Worm (Caenorhabditis elegans) whole organism, L1 larva: ENCODE results near the gene mtch-1.

Experiments
- C04F5.9 ChIP-seq: sonication (generic microtip); optimal IDR thresholded peaks from 2 replicates; lab custom pipeline; 2016; ENCODE audit warnings: missing genetic modification characterization, missing compliant biosample characterization
- C16A3.4 ChIP-seq: fragments of 150-350 bp; optimal IDR thresholded peaks from 2 replicates; lab custom pipeline; 2014; ENCODE audit warnings: missing biosample characterization, missing genetic modification characterization
- C34B4.2 ChIP-seq: sonication (generic microtip); optimal IDR thresholded peaks from 2 replicates; lab custom pipeline; 2017; ENCODE audit warnings: mild to moderate bottlenecking, missing genetic modification characterization, missing compliant biosample characterization
- Y116A8C.19 ChIP-seq: sonication (generic microtip); optimal IDR thresholded peaks from 2 replicates; lab custom pipeline; 2016; ENCODE audit warnings: missing compliant biosample characterization, missing genetic modification characterization, borderline replicate concordance
- aha-1 ChIP-seq: fragments of 150-350 bp; optimal IDR thresholded peaks from 2 replicates; lab custom pipeline; 2014; ENCODE audit warnings: missing biosample characterization, missing genetic modification characterization
- blmp-1 ChIP-seq: fragments of 150-350 bp; optimal IDR thresholded peaks from 2 replicates; lab custom pipeline; 2014; ENCODE audit warnings: missing biosample characterization, missing genetic modification characterization
- ceh-90 ChIP-seq: sonication (generic microtip); optimal IDR thresholded peaks from 2 replicates; lab custom pipeline; 2016; ENCODE audit warnings: missing genetic modification characterization, missing compliant biosample characterization
- ces-1 ChIP-seq: fragments of 150-350 bp; optimal IDR thresholded peaks from 2 replicates; lab custom pipeline; 2014; ENCODE audit warnings: missing biosample characterization, missing genetic modification reagents, missing genetic modification characterization
- dsc-1 ChIP-seq: sonication (generic microtip); optimal IDR thresholded peaks from 2 replicates; lab custom pipeline; 2016; ENCODE audit warnings: mild to moderate bottlenecking, missing genetic modification characterization, missing compliant biosample characterization
- efl-1 ChIP-seq, 4 experiments: fragments of 150-350 bp; optimal IDR thresholded peaks in 3 of 4; peaks in 1 of 4; 1 replicate in 1 of 4; 2 replicates in 3 of 4; lab custom pipeline; 2014; ENCODE audit warnings: missing biosample characterization in 2 of 4, missing genetic modification characterization in 2 of 4, missing genetic modification reagents in 2 of 4
- efl-3 ChIP-seq: fragments of 200-800 bp; sonication (Bioruptor generic); optimal IDR thresholded peaks from 2 replicates; lab custom pipeline; 2018; ENCODE audit warnings: mild to moderate bottlenecking, missing genetic modification characterization, missing compliant biosample characterization
- egl-13 ChIP-seq: sonication (generic microtip); optimal IDR thresholded peaks from 2 replicates; lab custom pipeline; 2016; ENCODE audit warnings: missing genotype, missing genetic modification reagents, missing genetic modification characterization, missing compliant biosample characterization
- elt-3 ChIP-seq, 6 experiments: fragments of 150-350 bp in 1 of 6; sonication (generic microtip); optimal IDR thresholded peaks; 2 replicates each; lab custom pipeline; 2017 to 2018; ENCODE audit warnings: missing biosample characterization in 6 of 6, missing genetic modification characterization in 6 of 6, inconsistent platforms in 1 of 6
- fkh-4 ChIP-seq: sonication (generic microtip); optimal IDR thresholded peaks from 2 replicates; lab custom pipeline; 2016; ENCODE audit warnings: missing compliant biosample characterization, missing genetic modification characterization, borderline replicate concordance
- fkh-8 ChIP-seq: sonication (generic microtip); optimal IDR thresholded peaks from 2 replicates; lab custom pipeline; 2016; ENCODE audit warnings: mild to moderate bottlenecking, missing genetic modification characterization, missing compliant biosample characterization
- hlh-4 ChIP-seq: sonication (generic microtip); optimal IDR thresholded peaks from 2 replicates; lab custom pipeline; 2016; ENCODE audit warnings: mild to moderate bottlenecking, missing genetic modification characterization, missing compliant biosample characterization
- hpl-2 ChIP-seq: fragments of 150-350 bp; optimal IDR thresholded peaks from 2 replicates; lab custom pipeline; 2014; ENCODE audit warnings: missing biosample characterization, missing genetic modification reagents, missing genetic modification characterization
- irx-1 ChIP-seq: sonication (generic microtip); optimal IDR thresholded peaks from 2 replicates; lab custom pipeline; 2016; ENCODE audit warnings: missing genetic modification characterization, missing compliant biosample characterization
- jun-1 ChIP-seq: fragments of 150-350 bp; optimal IDR thresholded peaks from 2 replicates; lab custom pipeline; 2014; ENCODE audit warnings: missing biosample characterization, missing genetic modification reagents, missing genetic modification characterization
- lin-15B ChIP-seq: fragments of 150-350 bp; sonication (generic microtip); optimal IDR thresholded peaks from 3 replicates; lab custom pipeline; 2014; ENCODE audit warnings: missing biosample characterization, missing genetic modification characterization
- lin-39 ChIP-seq: fragments of 150-350 bp; optimal IDR thresholded peaks from 2 replicates; lab custom pipeline; 2014; ENCODE audit warnings: missing biosample characterization, missing genetic modification reagents, missing genetic modification characterization
- lir-3 ChIP-seq: sonication (generic microtip); optimal IDR thresholded peaks from 2 replicates; lab custom pipeline; 2016; ENCODE audit warnings: mild to moderate bottlenecking, missing genetic modification characterization, moderate library complexity, missing compliant biosample characterization; ENCODE audit not compliant: poor library complexity
- mab-9 ChIP-seq: fragments of 200-800 bp; sonication (Bioruptor generic); IDR thresholded peaks from 2 replicates; pipeline ENCODE4 v1.3.6; 2022; ENCODE audit warnings: missing genetic modification reagents, missing genetic modification characterization, missing compliant biosample characterization
- mdl-1 ChIP-seq, 2 experiments: fragments of 150-350 bp; optimal IDR thresholded peaks; 2 replicates each; lab custom pipeline; 2014 to 2017; ENCODE audit warnings: missing biosample characterization in 2 of 2, missing genetic modification characterization in 2 of 2, inconsistent platforms in 1 of 2
- nhr-12 ChIP-seq: sonication (generic microtip); optimal IDR thresholded peaks from 2 replicates; lab custom pipeline; 2017; ENCODE audit warnings: missing biosample characterization, missing genetic modification characterization
- nhr-19 ChIP-seq: fragments of 200-800 bp; sonication (Bioruptor generic); conservative IDR thresholded peaks from 2 replicates; pipeline ENCODE4 v1.3.6; 2022; ENCODE audit warnings: missing genetic modification characterization, missing compliant biosample characterization
- nhr-20 ChIP-seq: sonication (generic microtip); optimal IDR thresholded peaks from 2 replicates; lab custom pipeline; 2016; ENCODE audit warnings: mild to moderate bottlenecking, missing genetic modification characterization, missing compliant biosample characterization
- nhr-237 ChIP-seq: fragments of 150-350 bp; optimal IDR thresholded peaks from 2 replicates; lab custom pipeline; 2014; ENCODE audit warnings: missing biosample characterization, missing genetic modification characterization
- nhr-28 ChIP-seq: fragments of 150-350 bp; optimal IDR thresholded peaks from 2 replicates; lab custom pipeline; 2014; ENCODE audit warnings: missing biosample characterization, missing genetic modification characterization
- nhr-47 ChIP-seq: sonication (generic microtip); optimal IDR thresholded peaks from 2 replicates; lab custom pipeline; 2016; ENCODE audit warnings: mild to moderate bottlenecking, missing genetic modification characterization, moderate library complexity, missing compliant biosample characterization
- nhr-71 ChIP-seq: sonication (generic microtip); optimal IDR thresholded peaks from 2 replicates; lab custom pipeline; 2016; ENCODE audit warnings: mild to moderate bottlenecking, missing genetic modification characterization, moderate library complexity, missing compliant biosample characterization
- nhr-77 ChIP-seq: fragments of 150-350 bp; optimal IDR thresholded peaks from 2 replicates; lab custom pipeline; 2014; ENCODE audit warnings: missing biosample characterization, missing genetic modification characterization
- nhr-84 ChIP-seq: sonication (generic microtip); optimal IDR thresholded peaks from 2 replicates; lab custom pipeline; 2017; ENCODE audit warnings: missing biosample characterization, missing genetic modification characterization
- nhr-85 ChIP-seq: sonication (generic microtip); peaks from one replicate; lab custom pipeline; 2016; ENCODE audit warnings: missing genetic modification characterization, inconsistent platforms, missing compliant biosample characterization
- snu-23 ChIP-seq: sonication (generic microtip); optimal IDR thresholded peaks from 2 replicates; lab custom pipeline; 2016; ENCODE audit warnings: missing genetic modification characterization, missing compliant biosample characterization
- sox-4 ChIP-seq: sonication (generic microtip); optimal IDR thresholded peaks from 2 replicates; lab custom pipeline; 2016; ENCODE audit warnings: missing genetic modification characterization, missing compliant biosample characterization
- sptf-1 ChIP-seq: fragments of 150-350 bp; optimal IDR thresholded peaks from 2 replicates; lab custom pipeline; 2014; ENCODE audit warnings: missing biosample characterization, missing genetic modification characterization
- tbx-2 ChIP-seq: sonication (generic microtip); optimal IDR thresholded peaks from 2 replicates; lab custom pipeline; 2016; ENCODE audit warnings: missing genetic modification characterization, missing compliant biosample characterization
- tlp-1 ChIP-seq: fragments of 150-350 bp; optimal IDR thresholded peaks from 2 replicates; lab custom pipeline; 2014; ENCODE audit warnings: missing biosample characterization, missing genetic modification characterization
- ztf-11 ChIP-seq, 2 experiments: sonication (generic microtip); optimal IDR thresholded peaks; 2 replicates each; lab custom pipeline; 2016 to 2017; ENCODE audit warnings: missing genetic modification characterization in 2 of 2, missing biosample characterization in 1 of 2, missing compliant biosample characterization in 1 of 2

The mtch-1 gene

ce11 chrII:7341572-7342303 is 32.2 kb downstream of the mtch-1 start:
- TF ChIP-seq ceh-90 (no peak), egl-13 (tag; lab: Kevin White, UChicago) (no peak), mdl-1 (tag; optimal IDR thresholded peaks at IDR 0.05; lab: Kevin White, UChicago) (peak in 1 of 2 experiments; percentile 16), nhr-237 (no peak), C34B4.2 (tag; lab: Kevin White, UChicago) (no peak), C16A3.4 (tag; lab: Kevin White, UChicago) (no peak), nhr-71 (tag; lab: Kevin White, UChicago) (peak; percentile 19), nhr-20 (tag; lab: Kevin White, UChicago) (peak; percentile 41), nhr-84 (no peak), tlp-1 (tag; lab: Kevin White, UChicago) (no peak), blmp-1 (tag; lab: Kevin White, UChicago) (peak; percentile 60), lir-3 (tag; lab: Kevin White, UChicago) (no peak), snu-23 (no peak), mab-9 (GFP tag; lab: Robert Waterston, UW) (no peak), ces-1 (no peak), fkh-8 (tag; lab: Kevin White, UChicago) (peak; percentile 57), nhr-19 (GFP tag; lab: Robert Waterston, UW) (peak; percentile 19; the same call in 1 of the 2 replicates), jun-1 (tag; lab: Kevin White, UChicago) (no peak), nhr-47 (tag; lab: Kevin White, UChicago) (peak; percentile 19), sptf-1 (no peak), nhr-77 (no peak), Y116A8C.19 (no peak), dsc-1 (peak; percentile 24), elt-3 (tag; optimal IDR thresholded peaks at IDR 0.05; lab: Kevin White, UChicago) (peak in 1 of 6 experiments; percentile 55), efl-1 (optimal IDR thresholded peaks at IDR 0.05; lab: Kevin White, UChicago) (no peak), efl-1 (GFP tag; optimal IDR thresholded peaks at IDR 0.05 in 1 of 2; lab: Kevin White, UChicago) (peak in 1 of 2 experiments; percentile 87), C04F5.9 (tag; lab: Kevin White, UChicago) (no peak), nhr-85 (peak; percentile 90)

ce11 chrII:7340703-7341102 is 33.3 kb downstream of the mtch-1 start:
- TF ChIP-seq jun-1 (tag; lab: Kevin White, UChicago) (no peak), nhr-19 (GFP tag; lab: Robert Waterston, UW) (no peak), ztf-11 (tag; optimal IDR thresholded peaks at IDR 0.05; lab: Kevin White, UChicago) (no peak), lin-15B (tag; lab: Kevin White, UChicago) (no peak), nhr-28 (tag; lab: Kevin White, UChicago) (no peak), nhr-12 (tag; lab: Kevin White, UChicago) (no peak), efl-3 (GFP tag; lab: Kevin White, UChicago) (no peak), irx-1 (no peak), tbx-2 (no peak), hlh-4 (tag; lab: Kevin White, UChicago) (no peak), sox-4 (tag; lab: Kevin White, UChicago) (no peak), fkh-8 (tag; lab: Kevin White, UChicago) (no peak), egl-13 (tag; lab: Kevin White, UChicago) (no peak), fkh-4 (tag; lab: Kevin White, UChicago) (no peak), lin-39 (tag; lab: Kevin White, UChicago) (no peak), aha-1 (no peak), hpl-2 (GFP tag; lab: Kevin White, UChicago) (no peak), Y116A8C.19 (no peak), efl-1 (optimal IDR thresholded peaks at IDR 0.05; lab: Kevin White, UChicago) (no peak), efl-1 (GFP tag; optimal IDR thresholded peaks at IDR 0.05 in 1 of 2; lab: Kevin White, UChicago) (no peak)
